Worm (Caenorhabditis elegans) whole organism, L4 larva: Measurements from ENCODE around the gene C17G10.7.
A peak's percentile ranks its signal among the peaks of the same experiment; 100 is the strongest.

Experiments
- T20F7.1 ChIP-seq: fragments of 200-800 bp; sonication (Bioruptor generic); optimal IDR thresholded peaks from 2 replicates; lab custom pipeline; 2018; ENCODE audit warnings: mild to moderate bottlenecking, missing genetic modification characterization, missing compliant biosample characterization
- Y105C5A.15 ChIP-seq: fragments of 200-800 bp; sonication (Bioruptor generic); IDR thresholded peaks from 2 replicates; pipeline ENCODE4 v1.3.6; 2022; ENCODE audit warnings: missing genetic modification characterization, missing compliant biosample characterization
- Y48G9A.11 ChIP-seq: fragments of 200-800 bp; sonication (Bioruptor generic); IDR thresholded peaks from 2 replicates; pipeline ENCODE4 v1.3.6; 2022; ENCODE audit warnings: missing genetic modification reagents, missing genetic modification characterization, missing compliant biosample characterization
- Y5F2A.4 ChIP-seq: fragments of 200-800 bp; sonication (Bioruptor generic); optimal IDR thresholded peaks from 2 replicates; lab custom pipeline; 2018; ENCODE audit warnings: mild to moderate bottlenecking, missing genetic modification characterization, missing compliant biosample characterization
- Y75B8A.6 ChIP-seq: fragments of 200-800 bp; sonication (Bioruptor generic); IDR thresholded peaks from 2 replicates; pipeline ENCODE4 v1.3.6; 2022; ENCODE audit warnings: missing genetic modification reagents, missing genetic modification characterization, missing compliant biosample characterization
- ZK546.5 ChIP-seq, 2 experiments: sonication (generic microtip); optimal IDR thresholded peaks; 2 replicates each; lab custom pipeline; 2017; ENCODE audit warnings: missing biosample characterization in 2 of 2, missing genetic modification characterization in 2 of 2
- aly-2 ChIP-seq: sonication (generic microtip); optimal IDR thresholded peaks from 2 replicates; lab custom pipeline; 2018; ENCODE audit warnings: missing biosample characterization, missing genetic modification characterization
- arid-1 ChIP-seq: fragments of 200-800 bp; sonication (Bioruptor generic); conservative IDR thresholded peaks from 2 replicates; pipeline ENCODE4 v1.3.6; 2022; ENCODE audit warnings: missing genetic modification reagents, missing genetic modification characterization, missing compliant biosample characterization
- attf-4 ChIP-seq: sonication (generic microtip); optimal IDR thresholded peaks from 3 replicates; lab custom pipeline; 2017; ENCODE audit warnings: missing biosample characterization, missing genetic modification characterization
- ceh-20 ChIP-seq: fragments of 200-800 bp; sonication (Bioruptor generic); IDR thresholded peaks from 2 replicates; pipeline ENCODE4 v1.3.6; 2022; ENCODE audit warnings: missing genetic modification reagents, missing genetic modification characterization, missing compliant biosample characterization
- ceh-28 ChIP-seq: fragments of 150-350 bp; optimal IDR thresholded peaks from 2 replicates; lab custom pipeline; 2014; ENCODE audit warnings: missing biosample characterization, missing genetic modification reagents, missing genetic modification characterization
- ceh-62 ChIP-seq: sonication (generic microtip); optimal IDR thresholded peaks from 2 replicates; lab custom pipeline; 2017; ENCODE audit warnings: missing biosample characterization, missing genetic modification characterization
- ces-1 ChIP-seq: fragments of 150-350 bp; sonication (generic microtip); optimal IDR thresholded peaks from 4 replicates; lab custom pipeline; 2014; ENCODE audit warnings: missing biosample characterization, missing genetic modification reagents, missing genetic modification characterization
- daf-19 ChIP-seq: fragments of 200-800 bp; sonication (Bioruptor generic); conservative IDR thresholded peaks from 2 replicates; pipeline ENCODE4 v1.3.6; 2022; ENCODE audit warnings: missing genetic modification characterization, missing compliant biosample characterization
- dpl-1 ChIP-seq: fragments of 150-350 bp; optimal IDR thresholded peaks from 2 replicates; lab custom pipeline; 2014; ENCODE audit warnings: missing biosample characterization, missing genetic modification reagents, missing genetic modification characterization
- fkh-10 ChIP-seq: fragments of 150-350 bp; optimal IDR thresholded peaks from 2 replicates; lab custom pipeline; 2014; ENCODE audit warnings: missing biosample characterization, missing genetic modification reagents, missing genetic modification characterization
- hlh-30 ChIP-seq: sonication (generic microtip); optimal IDR thresholded peaks from 2 replicates; lab custom pipeline; 2017; ENCODE audit warnings: antibody characterized with exemption, mild to moderate bottlenecking, missing genetic modification characterization, missing compliant biosample characterization; ENCODE audit not compliant: insufficient read depth
- hmg-1.1 ChIP-seq: fragments of 200-800 bp; sonication (Bioruptor generic); IDR thresholded peaks from 2 replicates; pipeline ENCODE4 v1.3.6; 2022; ENCODE audit warnings: missing genetic modification reagents, missing genetic modification characterization, missing compliant biosample characterization
- lin-1 ChIP-seq: fragments of 200-800 bp; sonication (Bioruptor generic); IDR thresholded peaks from 2 replicates; pipeline ENCODE4 v1.3.6; 2022; ENCODE audit warnings: missing genetic modification reagents, missing genetic modification characterization, missing compliant biosample characterization
- lin-13 ChIP-seq: fragments of 150-350 bp; optimal IDR thresholded peaks from 2 replicates; lab custom pipeline; 2014; ENCODE audit warnings: missing biosample characterization, missing genetic modification reagents, missing genetic modification characterization
- lin-38 ChIP-seq: fragments of 200-800 bp; sonication (Bioruptor generic); IDR thresholded peaks from 2 replicates; pipeline ENCODE4 v1.3.6; 2022; ENCODE audit warnings: missing genetic modification reagents, missing genetic modification characterization, missing compliant biosample characterization
- lir-3 ChIP-seq: sonication (generic microtip); optimal IDR thresholded peaks from 2 replicates; lab custom pipeline; 2016; ENCODE audit warnings: mild to moderate bottlenecking, missing genetic modification characterization, missing compliant biosample characterization
- mdl-1 ChIP-seq, 2 experiments: fragments of 150-350 bp in 1 of 2; sonication (generic microtip) in 1 of 2; optimal IDR thresholded peaks; 2 replicates each; lab custom pipeline; 2014 to 2017; ENCODE audit warnings: missing biosample characterization in 2 of 2, missing genetic modification characterization in 2 of 2
- mdt-29 ChIP-seq: fragments of 200-800 bp; sonication (Bioruptor generic); IDR thresholded peaks from 2 replicates; pipeline ENCODE4 v1.3.6; 2022; ENCODE audit warnings: missing genetic modification reagents, missing genetic modification characterization, missing compliant biosample characterization
- mep-1 ChIP-seq: fragments of 150-350 bp; sonication (generic microtip); optimal IDR thresholded peaks from 3 replicates; lab custom pipeline; 2014; ENCODE audit warnings: missing biosample characterization, missing genetic modification characterization
- mes-2 ChIP-seq: sonication (generic microtip); optimal IDR thresholded peaks from 2 replicates; lab custom pipeline; 2016; ENCODE audit warnings: missing genotype, mild to moderate bottlenecking, missing genetic modification characterization, missing compliant biosample characterization; ENCODE audit not compliant: poor library complexity, severe bottlenecking
- nhr-111 ChIP-seq: fragments of 200-800 bp; sonication (Bioruptor generic); optimal IDR thresholded peaks from 2 replicates; lab custom pipeline; 2018; ENCODE audit warnings: mild to moderate bottlenecking, missing genetic modification characterization, missing compliant biosample characterization
- nhr-237 ChIP-seq: sonication (generic microtip); optimal IDR thresholded peaks from 2 replicates; lab custom pipeline; 2017; ENCODE audit warnings: missing biosample characterization, missing genetic modification characterization
- nhr-25 ChIP-seq: sonication (generic microtip); optimal IDR thresholded peaks from 2 replicates; lab custom pipeline; 2017; ENCODE audit warnings: missing genetic modification characterization, mild to moderate bottlenecking, missing compliant biosample characterization, antibody characterized with exemption, moderate library complexity, borderline replicate concordance; ENCODE audit not compliant: insufficient read depth
- nhr-28 ChIP-seq: fragments of 150-350 bp; optimal IDR thresholded peaks from 2 replicates; lab custom pipeline; 2014; ENCODE audit warnings: missing biosample characterization, missing genetic modification characterization
- nhr-41 ChIP-seq: fragments of 200-800 bp; sonication (Bioruptor generic); IDR thresholded peaks from 2 replicates; pipeline ENCODE4 v1.3.6; 2022; ENCODE audit warnings: missing genetic modification reagents, missing genetic modification characterization, missing compliant biosample characterization
- nhr-48 ChIP-seq: sonication (generic microtip); optimal IDR thresholded peaks from 2 replicates; lab custom pipeline; 2016; ENCODE audit warnings: mild to moderate bottlenecking, missing genetic modification characterization, missing compliant biosample characterization
- nhr-77 ChIP-seq: fragments of 150-350 bp; optimal IDR thresholded peaks from 2 replicates; lab custom pipeline; 2014; ENCODE audit warnings: missing biosample characterization, missing genetic modification characterization
- php-3 ChIP-seq: fragments of 200-800 bp; sonication (Bioruptor generic); IDR thresholded peaks from 2 replicates; pipeline ENCODE4 v1.3.6; 2022; ENCODE audit warnings: missing genetic modification reagents, missing genetic modification characterization, missing compliant biosample characterization
- sdz-12 ChIP-seq: fragments of 200-800 bp; sonication (Bioruptor generic); optimal IDR thresholded peaks from 2 replicates; lab custom pipeline; 2018; ENCODE audit warnings: mild to moderate bottlenecking, missing genetic modification characterization, missing compliant biosample characterization
- snpc-1.2 ChIP-seq: fragments of 200-800 bp; sonication (Bioruptor generic); IDR thresholded peaks from 2 replicates; pipeline ENCODE4 v1.3.6; 2022; ENCODE audit warnings: missing genetic modification reagents, missing genetic modification characterization, missing compliant biosample characterization
- snpc-4 ChIP-seq: fragments of 150-350 bp; optimal IDR thresholded peaks from 2 replicates; lab custom pipeline; 2014; ENCODE audit warnings: missing biosample characterization, missing genetic modification characterization
- spr-1 ChIP-seq: sonication (generic microtip); optimal IDR thresholded peaks from 2 replicates; lab custom pipeline; 2016; ENCODE audit warnings: mild to moderate bottlenecking, missing genetic modification characterization, missing compliant biosample characterization
- spr-3 ChIP-seq: fragments of 200-800 bp; sonication (Bioruptor generic); optimal IDR thresholded peaks from 2 replicates; lab custom pipeline; 2018; ENCODE audit warnings: mild to moderate bottlenecking, missing genetic modification characterization, missing compliant biosample characterization
- tra-1 ChIP-seq: fragments of 200-800 bp; sonication (Bioruptor generic); IDR thresholded peaks from 2 replicates; pipeline ENCODE4 v1.3.6; 2022; ENCODE audit warnings: missing genetic modification reagents, missing genetic modification characterization, missing compliant biosample characterization
- unc-39 ChIP-seq: sonication (generic microtip); optimal IDR thresholded peaks from 2 replicates; lab custom pipeline; 2017; ENCODE audit warnings: missing biosample characterization, missing genetic modification characterization
- unc-62 ChIP-seq, 3 experiments: fragments of 150-350 bp in 1 of 3; sonication (generic microtip); optimal IDR thresholded peaks in 2 of 3; peaks in 1 of 3; 1 replicate in 1 of 3; 2 replicates in 2 of 3; lab custom pipeline; 2014 to 2017; ENCODE audit warnings: missing biosample characterization in 3 of 3, missing genetic modification characterization in 3 of 3, missing genetic modification reagents in 3 of 3, missing genotype in 1 of 3
- vab-7 ChIP-seq: fragments of 200-800 bp; sonication (Bioruptor generic); IDR thresholded peaks from 2 replicates; pipeline ENCODE4 v1.3.6; 2022; ENCODE audit warnings: missing genetic modification reagents, missing genetic modification characterization, missing compliant biosample characterization
- zag-1 ChIP-seq: fragments of 150-350 bp; optimal IDR thresholded peaks from 2 replicates; lab custom pipeline; 2014; ENCODE audit warnings: missing biosample characterization, missing genetic modification characterization
- zfp-3 ChIP-seq: fragments of 200-800 bp; sonication (Bioruptor generic); conservative IDR thresholded peaks from 2 replicates; pipeline ENCODE4 v1.3.6; 2022; ENCODE audit warnings: missing genetic modification reagents, missing genetic modification characterization, missing compliant biosample characterization
- zip-11 ChIP-seq: fragments of 200-800 bp; sonication (Bioruptor generic); IDR thresholded peaks from 2 replicates; pipeline ENCODE4 v1.3.6; 2022; ENCODE audit warnings: missing genetic modification characterization, missing compliant biosample characterization

C17G10.7 gene

DNA sequence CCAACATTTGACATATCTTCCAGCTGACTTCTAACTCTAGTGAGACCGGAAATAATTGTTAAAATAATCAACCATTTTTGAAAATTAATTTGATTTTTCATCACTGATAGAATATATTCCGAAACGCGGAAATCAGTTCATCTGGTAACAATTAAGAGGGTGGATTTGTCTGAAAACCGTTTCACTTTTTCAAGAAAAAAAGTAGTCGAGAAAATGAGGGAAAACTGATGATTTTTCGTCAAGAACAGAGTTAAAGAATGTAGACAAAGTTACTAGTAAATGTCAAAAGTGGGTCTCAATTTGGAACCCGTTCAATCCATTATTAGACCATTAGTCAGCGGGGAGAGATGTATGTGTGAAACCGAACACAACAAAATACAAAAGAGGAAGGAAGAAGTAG, 4.5 kb downstream of the C17G10.7 start, which contains the start of gene C17G10.6:
C17G10.6 (minus strand) TSS at position 101 of the 400 bp plus-strand sequence.
- TF ChIP-seq Y5F2A.4 (no peak), nhr-28 (tag; lab: Kevin White, UChicago) (no peak), Y48G9A.11 (no peak), lin-38 (GFP tag; lab: Robert Waterston, UW) (no peak), arid-1 (GFP tag; lab: Robert Waterston, UW) (no peak), T20F7.1 (GFP tag; lab: Kevin White, UChicago) (no peak), ces-1 (GFP tag; lab: Kevin White, UChicago) (no peak), lin-13 (GFP tag; lab: Kevin White, UChicago) (no peak), vab-7 (no peak), zag-1 (tag; lab: Kevin White, UChicago) (no peak), hmg-1.1 (GFP tag; lab: Robert Waterston, UW) (no peak), zip-11 (no peak), daf-19 (GFP tag; lab: Robert Waterston, UW) (no peak), Y75B8A.6 (GFP tag; lab: Robert Waterston, UW) (no peak), ceh-28 (tag; lab: Kevin White, UChicago) (no peak), snpc-4 (tag; lab: Kevin White, UChicago) (no peak), nhr-77 (no peak), spr-1 (tag; lab: Kevin White, UChicago) (no peak), aly-2 (tag; lab: Kevin White, UChicago) (no peak)

DNA sequence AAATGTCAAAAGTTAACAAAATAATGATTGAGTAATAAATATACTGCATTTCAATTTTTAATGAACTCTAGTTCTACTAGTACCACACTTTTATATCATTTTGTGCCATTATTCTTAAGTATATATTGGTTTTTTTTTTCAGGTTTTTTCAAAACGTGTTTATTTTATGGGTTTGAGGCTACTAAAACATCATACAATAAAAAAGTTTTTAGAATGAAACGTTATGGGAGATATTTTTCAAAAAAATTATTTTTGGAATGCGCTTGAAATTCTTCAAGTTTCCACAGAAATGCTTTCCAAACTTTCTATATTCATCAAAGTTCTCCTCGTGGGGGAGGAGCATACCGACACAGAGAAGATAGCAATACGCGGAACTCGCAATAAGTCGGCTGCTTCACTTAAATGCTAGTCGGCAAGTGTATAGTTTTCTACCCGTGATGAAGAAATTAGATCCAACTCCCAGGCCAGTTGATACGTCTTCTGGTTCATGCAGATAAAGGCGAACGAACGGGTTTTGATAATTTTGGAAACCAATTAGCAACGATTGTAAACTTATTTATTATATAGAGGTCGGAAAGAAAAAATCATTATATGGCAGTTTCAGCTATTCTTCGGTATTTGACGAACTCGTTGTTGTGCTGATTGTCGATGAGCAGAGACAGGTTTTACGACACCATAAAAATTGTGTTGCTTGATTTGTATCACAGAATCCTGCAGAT, 8.2 kb downstream of the C17G10.7 start, which contains the start of gene C17G10.10:
C17G10.10 (minus strand) TSS at position 51 of the 719 bp plus-strand sequence.
- TF ChIP-seq attf-4 (tag; lab: Kevin White, UChicago) (no peak), snpc-1.2 (peak; percentile 75), nhr-41 (GFP tag; lab: Robert Waterston, UW) (no peak), mep-1 (tag; lab: Kevin White, UChicago) (peak; percentile 67), tra-1 (GFP tag; lab: Robert Waterston, UW) (no peak), nhr-28 (tag; lab: Kevin White, UChicago) (peak; percentile 72), nhr-48 (peak; percentile 66), fkh-10 (GFP tag; lab: Kevin White, UChicago) (no peak), sdz-12 (GFP tag; lab: Kevin White, UChicago) (no peak), unc-39 (tag; lab: Kevin White, UChicago) (no peak), nhr-237 (no peak), daf-19 (GFP tag; lab: Robert Waterston, UW) (no peak; the same call in 1 of the 2 replicates), spr-1 (tag; lab: Kevin White, UChicago) (peak; percentile 76), mes-2 (tag; lab: Kevin White, UChicago) (peak; percentile 86), lin-1 (GFP tag; lab: Robert Waterston, UW) (peak; percentile 33; the same call in 1 of the 2 replicates), hlh-30 (tag; lab: Kevin White, UChicago) (peak; percentile 82), mdl-1 (tag; optimal IDR thresholded peaks at IDR 0.05; lab: Kevin White, UChicago) (peak; percentile 3 to 64), ZK546.5 (tag; optimal IDR thresholded peaks at IDR 0.05; lab: Kevin White, UChicago) (no peak), ceh-20 (peak; percentile 39; the same call in 1 of the 2 replicates), zfp-3 (GFP tag; lab: Robert Waterston, UW) (0 out of 2 replicates have a peak, but pooled peaks have one; percentile 31), unc-62 (GFP tag; optimal IDR thresholded peaks at IDR 0.05 in 1 of 2; lab: Kevin White, UChicago) (no peak), unc-62 (tag; optimal IDR thresholded peaks at IDR 0.05; lab: Kevin White, UChicago) (no peak), Y48G9A.11 (no peak), lir-3 (tag; lab: Kevin White, UChicago) (no peak), nhr-111 (GFP tag; lab: Kevin White, UChicago) (peak; percentile 59), ces-1 (GFP tag; lab: Kevin White, UChicago) (no peak), Y105C5A.15 (GFP tag; lab: Robert Waterston, UW) (no peak), mdt-29 (no peak), ceh-62 (tag; lab: Kevin White, UChicago) (no peak), arid-1 (GFP tag; lab: Robert Waterston, UW) (0 out of 2 replicates have a peak, but pooled peaks have one; percentile 44), php-3 (no peak), Y75B8A.6 (GFP tag; lab: Robert Waterston, UW) (no peak), dpl-1 (peak; percentile 36), spr-3 (GFP tag; lab: Kevin White, UChicago) (peak; percentile 70), hmg-1.1 (GFP tag; lab: Robert Waterston, UW) (peak; percentile 58; the same call in 1 of the 2 replicates), vab-7 (no peak), nhr-25 (no peak)
